Worm (Caenorhabditis elegans): ENCODE results near the gene srt-29.

ce11 chrV:2683497-2683896 is 35.4 kb downstream of the srt-29 start:
- TF ChIP-seq him-1 (tag; optimal IDR thresholded peaks at IDR 0.05) (no peak), dao-5 (tag; optimal IDR thresholded peaks at IDR 0.05) (no peak)
